Worm (Caenorhabditis elegans): ENCODE data around the gene F17H10.2.

Gene F17H10.2

ce11 chrX:13143762-13144732 is 30.5 kb downstream of the F17H10.2 start (continued):
- TF ChIP-seq C08G9.2 (tag; optimal IDR thresholded peaks at IDR 0.05) (peak; percentile 10), hlh-15 (tag; optimal IDR thresholded peaks at IDR 0.05) (no peak), ahr-1 (tag; optimal IDR thresholded peaks at IDR 0.05) (no peak), unc-42 (tag; optimal IDR thresholded peaks at IDR 0.05) (no peak), che-1 (tag; optimal IDR thresholded peaks at IDR 0.05) (no peak), elt-2 (tag; optimal IDR thresholded peaks at IDR 0.05) (peak; percentile 16), elt-4 (tag; optimal IDR thresholded peaks at IDR 0.05) (peak; percentile 67), lin-11 (tag; optimal IDR thresholded peaks at IDR 0.05) (no peak), madf-2 (tag; optimal IDR thresholded peaks at IDR 0.05) (no peak), C38D4.7 (GFP tag; optimal IDR thresholded peaks at IDR 0.05) (no peak), nfya-1 (tag; optimal IDR thresholded peaks at IDR 0.05) (peak; percentile 36), dve-1 (tag; optimal IDR thresholded peaks at IDR 0.05) (no peak), hlh-6 (tag; optimal IDR thresholded peaks at IDR 0.05) (peak; percentile 58), lim-6 (tag; optimal IDR thresholded peaks at IDR 0.05) (no peak), ceh-48 (tag; optimal IDR thresholded peaks at IDR 0.05) (no peak), pat-9 (tag; optimal IDR thresholded peaks at IDR 0.05) (no peak), gmeb-2 (tag; optimal IDR thresholded peaks at IDR 0.05) (no peak), eyg-1 (tag; optimal IDR thresholded peaks at IDR 0.05) (peak; percentile 56)

ce11 chrX:13144975-13145618 is 31.5 kb downstream of the F17H10.2 start:
- peak; percentile 63 for TF ChIP-seq pag-3 (tag; optimal IDR thresholded peaks at IDR 0.05; ENCODE audit: borderline replicate concordance)
- TF ChIP-seq sdc-2 (tag; optimal IDR thresholded peaks at IDR 0.05), result peak; percentile 77
- peak; percentile 10 for TF ChIP-seq dmd-4 (tag; optimal IDR thresholded peaks at IDR 0.05; ENCODE audit: borderline replicate concordance)
- TF ChIP-seq ceh-34 (tag; optimal IDR thresholded peaks at IDR 0.05), result peak; percentile 99
- TF ChIP-seq pha-2 (tag; optimal IDR thresholded peaks at IDR 0.05), result no peak
- TF ChIP-seq ceh-24 (tag; optimal IDR thresholded peaks at IDR 0.05), result no peak
- peak; percentile 87 for TF ChIP-seq unc-42 (tag; optimal IDR thresholded peaks at IDR 0.05)
- TF ChIP-seq ceh-31 (tag; optimal IDR thresholded peaks at IDR 0.05), result peak; percentile 98
- TF ChIP-seq nhr-11 (tag; optimal IDR thresholded peaks at IDR 0.05), result no peak
- TF ChIP-seq elt-2 (tag; optimal IDR thresholded peaks at IDR 0.05), result no peak
- TF ChIP-seq K09A11.1 (tag; optimal IDR thresholded peaks at IDR 0.05; ENCODE audit: insufficient read depth), result no peak
- TF ChIP-seq elt-4 (tag; optimal IDR thresholded peaks at IDR 0.05), result no peak
- peak; percentile 67 for TF ChIP-seq C08G9.2 (tag; optimal IDR thresholded peaks at IDR 0.05)
- TF ChIP-seq ceh-14 (tag; optimal IDR thresholded peaks at IDR 0.05), result peak; percentile 78
- TF ChIP-seq pat-9 (tag; optimal IDR thresholded peaks at IDR 0.05), result peak; percentile 62
- TF ChIP-seq tbx-2 (tag; optimal IDR thresholded peaks at IDR 0.05), result peak; percentile 93
- TF ChIP-seq madf-2 (tag; optimal IDR thresholded peaks at IDR 0.05), result peak; percentile 36
- TF ChIP-seq lin-11 (tag; optimal IDR thresholded peaks at IDR 0.05), result no peak
- TF ChIP-seq hlh-15 (tag; optimal IDR thresholded peaks at IDR 0.05), result no peak
- TF ChIP-seq hlh-13 (GFP tag; optimal IDR thresholded peaks at IDR 0.05), result no peak
- peak; percentile 17 for TF ChIP-seq tbx-7 (tag; optimal IDR thresholded peaks at IDR 0.05)
- no peak for TF ChIP-seq fkh-10 (GFP tag; optimal IDR thresholded peaks at IDR 0.05)
- peak; percentile 63 for TF ChIP-seq eyg-1 (tag; optimal IDR thresholded peaks at IDR 0.05)
- peak; percentile 16 for TF ChIP-seq gmeb-2 (tag; optimal IDR thresholded peaks at IDR 0.05)
- no peak for TF ChIP-seq mec-3 (tag; optimal IDR thresholded peaks at IDR 0.05; ENCODE audit: borderline replicate concordance)
- TF ChIP-seq ceh-18 (tag; optimal IDR thresholded peaks at IDR 0.05), result peak; percentile 97
- no peak for TF ChIP-seq K02D7.2 (tag; optimal IDR thresholded peaks at IDR 0.05)
- no peak for TF ChIP-seq ceh-45 (GFP tag; IDR thresholded peaks at IDR 0.05)
- TF ChIP-seq pha-4 (tag; optimal IDR thresholded peaks at IDR 0.05), result no peak
- no peak for TF ChIP-seq nhr-232 (tag; optimal IDR thresholded peaks at IDR 0.05)
- TF ChIP-seq npax-4 (tag; optimal IDR thresholded peaks at IDR 0.05), result no peak
- TF ChIP-seq fax-1 (tag; optimal IDR thresholded peaks at IDR 0.05), result peak; percentile 26
- peak; percentile 38 for TF ChIP-seq ceh-6 (GFP tag; optimal IDR thresholded peaks at IDR 0.05)
- peak; percentile 35 for TF ChIP-seq pax-1 (tag; optimal IDR thresholded peaks at IDR 0.05)
- TF ChIP-seq sox-4 (tag; optimal IDR thresholded peaks at IDR 0.05), result no peak
- peak; percentile 27 for TF ChIP-seq ttx-3 (tag; optimal IDR thresholded peaks at IDR 0.05)
- no peak for TF ChIP-seq ceh-9 (tag; optimal IDR thresholded peaks at IDR 0.05)
- no peak for TF ChIP-seq odd-2 (tag; optimal IDR thresholded peaks at IDR 0.05)
- TF ChIP-seq lim-6 (tag; optimal IDR thresholded peaks at IDR 0.05), result peak; percentile 51

All from whole organism, late embryonic.